Fruit fly (Drosophila melanogaster) whole organism, prepupa: ENCODE data around the gene CG34300.

Experiments
- Blimp-1 ChIP-seq: fragments of 200-800 bp; sonication (Bioruptor generic); optimal IDR thresholded peaks from 3 replicates; lab custom pipeline; 2017; ENCODE audit warnings: missing biosample characterization, missing genetic modification characterization, mild to moderate bottlenecking, moderate library complexity, missing genetic modification reagents
- CG15336 ChIP-seq: fragments of 200-800 bp; sonication (Bioruptor generic); IDR thresholded peaks from 2 replicates; pipeline ENCODE4 v1.3.6; 2022; ENCODE audit warnings: missing biosample characterization, missing genetic modification characterization
- CG4318 ChIP-seq: fragments of 200-800 bp; sonication (Bioruptor generic); optimal IDR thresholded peaks from 3 replicates; lab custom pipeline; 2017; ENCODE audit warnings: missing biosample characterization, mild to moderate bottlenecking, missing genetic modification characterization
- CG6854 ChIP-seq: fragments of 200-800 bp; sonication (Bioruptor generic); optimal IDR thresholded peaks from 2 replicates; lab custom pipeline; 2017; ENCODE audit warnings: missing biosample characterization, mild to moderate bottlenecking, missing genetic modification characterization
- Lpt ChIP-seq: fragments of 200-800 bp; sonication (Bioruptor generic); optimal IDR thresholded peaks from 3 replicates; lab custom pipeline; 2016; ENCODE audit warnings: missing biosample characterization, missing genetic modification characterization

- TF ChIP-seq CG4318 (peak; percentile 82), Blimp-1 (GFP tag; lab: Kevin White, UChicago) (no peak), CG15336 (peak; percentile 92), CG6854 (GFP tag; lab: Kevin White, UChicago) (no peak), Lpt (GFP tag; lab: Kevin White, UChicago) (peak; percentile 71)
Measured at dm6 chr3R:30344221-30344948, 37.9 kb upstream of the CG34300 start.
